Fruit fly (Drosophila melanogaster) whole organism, embryonic: ENCODE results near the gene wfs1.

Source experiments
- Abd-B ChIP-seq: fragments of 200-800 bp; sonication (Bioruptor generic); optimal IDR thresholded peaks from 2 replicates; lab custom pipeline; 2018; ENCODE audit warnings: missing biosample characterization, mild to moderate bottlenecking, missing genetic modification characterization, moderate library complexity
- Adf1 ChIP-seq: fragments of 200-800 bp; sonication (Bioruptor generic); IDR thresholded peaks from 2 replicates; pipeline ENCODE4 v1.3.6; 2022; ENCODE audit warnings: missing biosample characterization, missing genetic modification characterization
- Atf6 ChIP-seq: fragments of 200-800 bp; sonication (Bioruptor generic); IDR thresholded peaks from 2 replicates; pipeline ENCODE4 v1.3.6; 2022; ENCODE audit warnings: missing biosample characterization, missing genetic modification characterization
- Bteb2 ChIP-seq: fragments of 200-800 bp; sonication (Bioruptor generic); optimal IDR thresholded peaks from 2 replicates; lab custom pipeline; 2016; ENCODE audit warnings: missing biosample characterization, missing genetic modification characterization
- CG10209 ChIP-seq: fragments of 200-800 bp; sonication (Bioruptor generic); optimal IDR thresholded peaks from 3 replicates; lab custom pipeline; 2017; ENCODE audit warnings: missing biosample characterization, mild to moderate bottlenecking, missing genetic modification characterization, missing genetic modification reagents
- CG10321 ChIP-seq: fragments of 200-800 bp; sonication (Bioruptor generic); IDR thresholded peaks from 2 replicates; pipeline ENCODE4 v1.3.6; 2022; ENCODE audit warnings: missing biosample characterization, missing genetic modification characterization
- CG10462 ChIP-seq: fragments of 200-800 bp; sonication (Bioruptor generic); optimal IDR thresholded peaks from 2 replicates; lab custom pipeline; 2016; ENCODE audit warnings: missing biosample characterization, missing genetic modification characterization
- CG11398 ChIP-seq: fragments of 200-800 bp; sonication (Bioruptor generic); optimal IDR thresholded peaks from 2 replicates; lab custom pipeline; 2016; ENCODE audit warnings: missing biosample characterization, missing genetic modification characterization
- CG15601 ChIP-seq: fragments of 200-800 bp; sonication (Bioruptor generic); optimal IDR thresholded peaks from 3 replicates; lab custom pipeline; 2019; ENCODE audit warnings: missing biosample characterization, mild to moderate bottlenecking, missing genetic modification characterization, moderate library complexity
- CG1603 ChIP-seq: fragments of 200-800 bp; sonication (Bioruptor generic); optimal IDR thresholded peaks from 2 replicates; lab custom pipeline; 2019; ENCODE audit warnings: missing biosample characterization, mild to moderate bottlenecking, missing genetic modification characterization, moderate library complexity
- CG1647 ChIP-seq: fragments of 200-800 bp; sonication (Bioruptor generic); optimal IDR thresholded peaks from 3 replicates; lab custom pipeline; 2016; ENCODE audit warnings: missing biosample characterization, missing genetic modification characterization
- CG17328 ChIP-seq: fragments of 200-800 bp; sonication (Bioruptor generic); IDR thresholded peaks from 2 replicates; pipeline ENCODE4 v1.3.6; 2022; ENCODE audit warnings: missing biosample characterization, missing genetic modification characterization
- CG17361 ChIP-seq: fragments of 200-800 bp; sonication (Bioruptor generic); IDR thresholded peaks from 3 replicates; pipeline ENCODE4 v1.3.6; 2022; ENCODE audit warnings: missing biosample characterization, missing genetic modification characterization
- CG2712 ChIP-seq: fragments of 200-800 bp; optimal IDR thresholded peaks from 3 replicates; lab custom pipeline; 2019; ENCODE audit warnings: missing biosample characterization, mild to moderate bottlenecking, missing genetic modification characterization, moderate library complexity
- CG3407 ChIP-seq: fragments of 200-800 bp; sonication (Bioruptor generic); optimal IDR thresholded peaks from 2 replicates; lab custom pipeline; 2018; ENCODE audit warnings: missing biosample characterization, mild to moderate bottlenecking, missing genetic modification characterization
- CG4328 ChIP-seq: fragments of 200-800 bp; sonication (Bioruptor generic); optimal IDR thresholded peaks from 3 replicates; lab custom pipeline; 2017; ENCODE audit warnings: missing biosample characterization, missing genetic modification reagents, missing genetic modification characterization
- CG4360 ChIP-seq: fragments of 200-800 bp; sonication (Bioruptor generic); IDR thresholded peaks from 2 replicates; pipeline ENCODE4 v1.3.6; 2022; ENCODE audit warnings: missing biosample characterization, missing genetic modification characterization
- CG4707 ChIP-seq: fragments of 200-800 bp; sonication (Bioruptor generic); optimal IDR thresholded peaks from 2 replicates; lab custom pipeline; 2018; ENCODE audit warnings: missing biosample characterization, mild to moderate bottlenecking, missing genetic modification characterization, moderate library complexity
- CG6272 ChIP-seq: fragments of 200-800 bp; sonication (Bioruptor generic); IDR thresholded peaks from 2 replicates; pipeline ENCODE4 v1.3.6; 2022; ENCODE audit warnings: missing biosample characterization, missing genetic modification characterization
- CG7556 ChIP-seq: fragments of 200-800 bp; sonication (Bioruptor generic); optimal IDR thresholded peaks from 2 replicates; lab custom pipeline; 2017; ENCODE audit warnings: missing biosample characterization, mild to moderate bottlenecking, missing genetic modification characterization
- CG8089 ChIP-seq: fragments of 200-800 bp; sonication (Bioruptor generic); optimal IDR thresholded peaks from 3 replicates; lab custom pipeline; 2016; ENCODE audit warnings: missing biosample characterization, missing genetic modification characterization
- CG8478 ChIP-seq: fragments of >200 bp; optimal IDR thresholded peaks from 2 replicates; lab custom pipeline; 2018
- Dek ChIP-seq: fragments of 200-800 bp; sonication (Bioruptor generic); optimal IDR thresholded peaks from 3 replicates; lab custom pipeline; 2019; ENCODE audit warnings: missing biosample characterization, mild to moderate bottlenecking, missing genetic modification characterization, moderate library complexity
- Dfd ChIP-seq, 2 experiments: fragments of >200 bp; optimal IDR thresholded peaks; 2 replicates each; lab custom pipeline; 2017; ENCODE audit warnings: missing biosample characterization in 2 of 2, missing genetic modification characterization in 2 of 2
- Gsc ChIP-seq: fragments of 200-800 bp; sonication (Bioruptor generic); IDR thresholded peaks from 2 replicates; pipeline ENCODE4 v1.3.6; 2022; ENCODE audit warnings: missing biosample characterization, missing genetic modification characterization
- HLH54F ChIP-seq: fragments of 200-800 bp; sonication (Bioruptor generic); optimal IDR thresholded peaks from 3 replicates; lab custom pipeline; 2016; ENCODE audit warnings: missing biosample characterization, missing genetic modification characterization
- Lpt ChIP-seq: fragments of >200 bp; optimal IDR thresholded peaks from 2 replicates; lab custom pipeline; 2018; ENCODE audit warnings: missing biosample characterization, missing genetic modification characterization
- Mad ChIP-seq: fragments of 200-800 bp; sonication (Bioruptor generic); optimal IDR thresholded peaks from 2 replicates; lab custom pipeline; 2016; ENCODE audit warnings: missing biosample characterization, missing genetic modification characterization
- Stat92E ChIP-seq, 3 experiments: fragments of >200 bp in 2 of 3; fragments of 200-800 bp in 1 of 3; sonication (Bioruptor generic) in 1 of 3; optimal IDR thresholded peaks; 2 replicates each; lab custom pipeline; 2017 to 2019; ENCODE audit warnings: missing biosample characterization in 3 of 3, missing genetic modification characterization in 3 of 3, mild to moderate bottlenecking in 1 of 3, moderate library complexity in 1 of 3
- TFAM ChIP-seq: fragments of 200-800 bp; sonication (Bioruptor generic); optimal IDR thresholded peaks from 2 replicates; lab custom pipeline; 2017; ENCODE audit warnings: missing biosample characterization, missing genetic modification characterization, inconsistent platforms
- ac ChIP-seq: fragments of 200-800 bp; sonication (Bioruptor generic); optimal IDR thresholded peaks from 3 replicates; lab custom pipeline; 2017; ENCODE audit warnings: missing biosample characterization, mild to moderate bottlenecking, missing genetic modification characterization
- ase ChIP-seq: fragments of 200-800 bp; sonication (Bioruptor generic); IDR thresholded peaks from 3 replicates; pipeline ENCODE4 v1.3.6; 2022; ENCODE audit warnings: missing biosample characterization, missing genetic modification characterization
- bsh ChIP-seq, 2 experiments: fragments of 200-800 bp; sonication (Bioruptor generic); optimal IDR thresholded peaks; 2 replicates each; lab custom pipeline; 2017 to 2018; ENCODE audit warnings: mild to moderate bottlenecking in 2 of 2, missing biosample characterization in 2 of 2, missing genetic modification characterization in 2 of 2, moderate library complexity in 1 of 2
- cg ChIP-seq: fragments of 200-800 bp; sonication (Bioruptor generic); optimal IDR thresholded peaks from 3 replicates; lab custom pipeline; 2019; ENCODE audit warnings: missing biosample characterization, mild to moderate bottlenecking, missing genetic modification characterization, moderate library complexity
- ci ChIP-seq: fragments of 200-800 bp; sonication (Bioruptor generic); IDR thresholded peaks from 3 replicates; pipeline ENCODE4 v1.3.6; 2022; ENCODE audit warnings: missing biosample characterization, missing genetic modification characterization
- cwo ChIP-seq: fragments of 200-800 bp; sonication (Bioruptor generic); optimal IDR thresholded peaks from 3 replicates; lab custom pipeline; 2017; ENCODE audit warnings: missing biosample characterization, missing genetic modification characterization, mild to moderate bottlenecking, moderate library complexity, missing genetic modification reagents
- fd96Cb ChIP-seq: fragments of 200-800 bp; sonication (Bioruptor generic); optimal IDR thresholded peaks from 2 replicates; lab custom pipeline; 2018; ENCODE audit warnings: missing biosample characterization, mild to moderate bottlenecking, missing genetic modification characterization, moderate library complexity
- fru ChIP-seq: fragments of >200 bp; optimal IDR thresholded peaks from 2 replicates; lab custom pipeline; 2017
- gem ChIP-seq: fragments of 200-800 bp; sonication (Bioruptor generic); optimal IDR thresholded peaks from 2 replicates; lab custom pipeline; 2019; ENCODE audit warnings: missing biosample characterization, mild to moderate bottlenecking, missing genetic modification characterization, moderate library complexity
- her ChIP-seq: fragments of 200-800 bp; sonication (Bioruptor generic); optimal IDR thresholded peaks from 2 replicates; lab custom pipeline; 2016; ENCODE audit warnings: missing biosample characterization, missing genetic modification characterization
- hkb ChIP-seq, 2 experiments: fragments of 200-800 bp in 1 of 2; fragments of >200 bp in 1 of 2; sonication (Bioruptor generic) in 1 of 2; IDR thresholded peaks in 1 of 2; optimal IDR thresholded peaks in 1 of 2; 2 replicates each; pipeline versions ENCODE4 v1.3.6 to Lab custom; 2017 to 2022; ENCODE audit warnings: missing biosample characterization in 1 of 2, missing genetic modification characterization in 1 of 2
- kah ChIP-seq: fragments of 200-800 bp; sonication (Bioruptor generic); optimal IDR thresholded peaks from 2 replicates; lab custom pipeline; 2018; ENCODE audit warnings: missing biosample characterization, mild to moderate bottlenecking, missing genetic modification characterization
- ken ChIP-seq: fragments of 200-800 bp; sonication (Bioruptor generic); IDR thresholded peaks from 3 replicates; pipeline ENCODE4 v1.3.6; 2022; ENCODE audit warnings: missing biosample characterization, missing genetic modification characterization
- lilli ChIP-seq: fragments of 200-800 bp; sonication (Bioruptor generic); optimal IDR thresholded peaks from 3 replicates; lab custom pipeline; 2016; ENCODE audit warnings: missing biosample characterization, missing genetic modification characterization
- mam ChIP-seq: fragments of 200-800 bp; sonication (Bioruptor generic); optimal IDR thresholded peaks from 3 replicates; lab custom pipeline; 2016; ENCODE audit warnings: missing biosample characterization, missing genetic modification characterization
- nom ChIP-seq: fragments of 200-800 bp; sonication (Bioruptor generic); optimal IDR thresholded peaks from 2 replicates; lab custom pipeline; 2017; ENCODE audit warnings: missing biosample characterization, missing genetic modification characterization, mild to moderate bottlenecking, moderate library complexity, missing genetic modification reagents
- pb ChIP-seq: fragments of 200-800 bp; sonication (Bioruptor generic); optimal IDR thresholded peaks from 3 replicates; lab custom pipeline; 2016; ENCODE audit warnings: missing biosample characterization, missing genetic modification characterization
- peb ChIP-seq: fragments of 200-800 bp; sonication (Bioruptor generic); IDR thresholded peaks from 2 replicates; pipeline ENCODE4 v1.3.6; 2022; ENCODE audit warnings: missing biosample characterization, missing genetic modification characterization
- sob ChIP-seq: fragments of 200-800 bp; sonication (Bioruptor generic); IDR thresholded peaks from 2 replicates; pipeline ENCODE4 v1.3.6; 2022; ENCODE audit warnings: missing biosample characterization, missing genetic modification characterization
- tio ChIP-seq: fragments of 200-800 bp; sonication (Bioruptor generic); optimal IDR thresholded peaks from 2 replicates; lab custom pipeline; 2017; ENCODE audit warnings: missing biosample characterization, missing genetic modification characterization, inconsistent platforms
- vnd ChIP-seq: fragments of 200-800 bp; sonication (Bioruptor generic); IDR thresholded peaks from 3 replicates; pipeline ENCODE4 v1.3.6; 2022; ENCODE audit warnings: missing biosample characterization, missing genetic modification characterization; ENCODE audit not compliant: partially characterized antibody
- yki ChIP-seq: fragments of >200 bp; optimal IDR thresholded peaks from 3 replicates; lab custom pipeline; 2018
- zfh1 ChIP-seq: fragments of 200-800 bp; sonication (Bioruptor generic); IDR thresholded peaks from 3 replicates; pipeline ENCODE4 v1.3.6; 2022; ENCODE audit warnings: missing biosample characterization, missing genetic modification characterization
- zfh2 ChIP-seq: fragments of 200-800 bp; sonication (Bioruptor generic); optimal IDR thresholded peaks from 2 replicates; lab custom pipeline; 2016; ENCODE audit warnings: missing biosample characterization, missing genetic modification characterization

The wfs1 gene

DNA sequence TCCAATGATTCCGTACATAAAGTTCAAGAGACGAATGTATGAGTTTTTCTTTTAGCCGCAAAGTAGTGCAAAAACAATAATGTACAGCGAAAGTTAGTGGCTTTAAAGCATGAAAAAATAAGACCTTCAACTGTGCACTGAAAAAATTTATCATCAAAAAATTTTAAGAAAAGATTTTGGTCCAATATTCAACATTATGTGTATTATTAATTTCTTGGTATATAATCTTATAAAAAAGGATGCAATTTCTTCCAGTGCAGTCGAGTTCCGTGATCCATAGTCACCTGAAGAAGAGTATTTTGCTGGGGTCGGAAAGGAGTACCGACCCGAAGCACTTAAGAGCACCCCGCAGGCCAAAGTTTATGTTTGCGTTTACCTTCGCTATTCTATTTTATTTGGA, 21.6 kb downstream of the wfs1 start (continued):
- no peak for TF ChIP-seq CG4328 (GFP tag; lab: Kevin White, UChicago)
- no peak for TF ChIP-seq Bteb2 (GFP tag; lab: Kevin White, UChicago)
- TF ChIP-seq ac = no peak
- TF ChIP-seq Atf6 = peak; percentile 59
- TF ChIP-seq cwo (GFP tag; lab: Kevin White, UChicago) = no peak
- TF ChIP-seq ase (GFP tag; lab: Robert Waterston, UW) = peak; percentile 6; the same call in 1 of the 3 replicates
- no peak for TF ChIP-seq Abd-B (GFP tag; lab: Kevin White, UChicago)
- TF ChIP-seq CG4707 = no peak
- no peak for TF ChIP-seq her (GFP tag; lab: Kevin White, UChicago)
- TF ChIP-seq HLH54F = no peak
- TF ChIP-seq Dek (tag; lab: Kevin White, UChicago) = no peak
- no peak for TF ChIP-seq Lpt
- no peak for TF ChIP-seq CG1603 (tag; lab: Kevin White, UChicago)
- TF ChIP-seq peb (GFP tag; lab: Robert Waterston, UW) = 0 out of 2 replicates have a peak, but pooled peaks have one; percentile 9
- no peak for TF ChIP-seq Gsc (GFP tag; lab: Robert Waterston, UW)
- TF ChIP-seq CG10209 = peak; percentile 3
- TF ChIP-seq kah (GFP tag; lab: Kevin White, UChicago) = no peak
- TF ChIP-seq CG17328 (GFP tag; lab: Robert Waterston, UW) = peak; percentile 58
- TF ChIP-seq Adf1 (GFP tag; lab: Robert Waterston, UW) = 0 out of 2 replicates have a peak, but pooled peaks have one; percentile 13
- 0 out of 3 replicates have a peak, but pooled peaks have one; percentile 22 for TF ChIP-seq CG17361
- TF ChIP-seq pb (GFP tag; lab: Kevin White, UChicago) = no peak
- TF ChIP-seq fd96Cb (tag; lab: Kevin White, UChicago) = no peak
- TF ChIP-seq lilli (GFP tag; lab: Kevin White, UChicago) = peak; percentile 19
- TF ChIP-seq CG10462 (GFP tag; lab: Kevin White, UChicago) = no peak
- TF ChIP-seq CG7556 (GFP tag; lab: Kevin White, UChicago) = no peak
- no peak for TF ChIP-seq fru (lab: Kevin White, UChicago)
- TF ChIP-seq vnd (GFP tag; lab: Robert Waterston, UW) = no peak
- peak in 1 of 2 experiments; percentile 45 for TF ChIP-seq bsh (GFP tag; optimal IDR thresholded peaks at IDR 0.05; lab: Kevin White, UChicago)
- TF ChIP-seq hkb (optimal IDR thresholded peaks at IDR 0.05; lab: Kevin White, UChicago) = no peak
- peak; percentile 72 for TF ChIP-seq hkb (GFP tag; IDR thresholded peaks at IDR 0.05; lab: Robert Waterston, UW)
- TF ChIP-seq CG8089 (GFP tag; lab: Kevin White, UChicago) = no peak
- TF ChIP-seq CG2712 = peak; percentile 1
- peak; percentile 54 for TF ChIP-seq gem
- no peak for TF ChIP-seq CG4360 (GFP tag; lab: Robert Waterston, UW)
- TF ChIP-seq ci (GFP tag; lab: Robert Waterston, UW) = peak; percentile 77
- TF ChIP-seq yki (lab: Kevin White, UChicago) = no peak
- TF ChIP-seq zfh2 (GFP tag; lab: Kevin White, UChicago) = no peak
- TF ChIP-seq sob (GFP tag; lab: Robert Waterston, UW) = 0 out of 2 replicates have a peak, but pooled peaks have one; percentile 12
- TF ChIP-seq CG6272 = no peak
- no peak for TF ChIP-seq CG3407
- TF ChIP-seq CG15601 (tag; lab: Kevin White, UChicago) = no peak
- 0 out of 2 replicates have a peak, but pooled peaks have one; percentile 4 for TF ChIP-seq CG10321
- TF ChIP-seq CG8478 (lab: Kevin White, UChicago) = no peak
- TF ChIP-seq Mad (GFP tag; lab: Kevin White, UChicago) = no peak

DNA sequence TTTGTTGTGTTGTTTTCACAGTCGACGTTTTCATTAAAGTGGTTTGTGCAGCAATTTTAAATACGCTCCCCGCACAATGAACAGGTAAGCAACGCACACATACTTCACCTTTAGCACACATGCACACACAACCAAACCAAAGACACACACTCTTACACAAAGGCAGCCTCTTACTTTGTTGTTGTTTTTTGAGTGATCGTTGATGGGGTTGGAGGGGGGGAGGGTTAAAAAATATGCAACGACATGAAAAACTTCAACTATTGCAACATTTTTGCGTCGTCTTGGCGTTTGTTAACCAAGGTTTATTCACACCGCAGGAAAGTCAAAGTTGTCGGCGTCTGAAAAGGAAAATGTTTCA, 22.2 kb downstream of the wfs1 start:
- TF ChIP-seq CG1647 (no peak), Stat92E (GFP tag; optimal IDR thresholded peaks at IDR 0.05; lab: Kevin White, UChicago) (no peak), ken (GFP tag; lab: Robert Waterston, UW) (0 out of 3 replicates have a peak, but pooled peaks have one; percentile 1), Dfd (GFP tag; optimal IDR thresholded peaks at IDR 0.05; lab: Kevin White, UChicago) (no peak), TFAM (no peak), cg (peak; percentile 61), tio (GFP tag; lab: Kevin White, UChicago) (no peak), zfh1 (GFP tag; lab: Robert Waterston, UW) (no peak), mam (GFP tag; lab: Kevin White, UChicago) (no peak), CG4360 (GFP tag; lab: Robert Waterston, UW) (peak; percentile 50; the same call in 1 of the 2 replicates), nom (GFP tag; lab: Kevin White, UChicago) (no peak), CG11398 (no peak), Lpt (no peak)
